Worm (Caenorhabditis elegans) whole organism, L4/young adult: ENCODE results near the gene C34E10.10.

Source experiments
- W03F9.2 ChIP-seq: fragments of 150-350 bp; optimal IDR thresholded peaks from 2 replicates; lab custom pipeline; 2014; ENCODE audit warnings: missing biosample characterization, missing genetic modification characterization
- dao-5 ChIP-seq: sonication (generic microtip); optimal IDR thresholded peaks from 2 replicates; lab custom pipeline; 2016; ENCODE audit warnings: missing genotype, missing genetic modification characterization, moderate library complexity, missing compliant biosample characterization

DNA sequence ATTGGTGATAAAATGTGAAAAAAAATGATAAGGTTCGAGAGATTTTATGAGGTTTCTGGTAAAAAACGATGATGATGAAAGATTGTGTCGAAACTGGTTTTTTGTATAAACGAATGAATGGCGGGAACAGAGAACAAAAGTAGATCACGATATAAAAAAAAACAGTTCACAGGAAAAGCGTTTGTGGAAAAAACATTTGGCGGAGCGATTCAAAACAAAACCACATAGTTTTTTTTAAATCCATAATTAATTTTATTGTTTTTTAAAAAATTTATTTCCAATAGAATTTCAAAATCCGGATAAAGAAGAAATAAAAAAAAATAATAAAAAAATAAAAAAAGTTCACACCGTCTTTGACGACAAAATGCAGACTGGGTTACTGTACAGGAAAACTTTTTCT lies 12.3 kb downstream of the C34E10.10 start, which contains the start of gene ZC155.4:
- TF ChIP-seq dao-5 (tag; lab: Kevin White, UChicago) (no peak), W03F9.2 (tag; lab: Kevin White, UChicago) (no peak)
